Fruit fly (Drosophila melanogaster) whole organism, pupa: ENCODE results near the gene Elba2.

ENCODE experiments used
- CG12605 ChIP-seq: fragments of 200-800 bp; sonication (Bioruptor generic); IDR thresholded peaks from 2 replicates; pipeline ENCODE4 v1.3.6; 2022; ENCODE audit warnings: missing biosample characterization, missing genetic modification characterization
- CG9948 ChIP-seq: fragments of 200-800 bp; sonication (Bioruptor generic); optimal IDR thresholded peaks from 2 replicates; lab custom pipeline; 2018; ENCODE audit warnings: missing biosample characterization, mild to moderate bottlenecking, missing genetic modification characterization, moderate library complexity
- EcR ChIP-seq: fragments of 200-800 bp; sonication (Bioruptor generic); optimal IDR thresholded peaks from 3 replicates; lab custom pipeline; 2019; ENCODE audit warnings: missing biosample characterization, missing genetic modification characterization, mild to moderate bottlenecking, moderate library complexity, missing genetic modification reagents

- TF ChIP-seq CG12605: peak; percentile 21; the same call in 1 of the 2 replicates
- no peak for TF ChIP-seq CG9948 (tag; lab: Kevin White, UChicago)
- TF ChIP-seq EcR: peak; percentile 72
Measured at dm6 chr2L:2584461-2585056, 7.1 kb downstream of the Elba2 start.
